Worm (Caenorhabditis elegans) whole organism, mixed stage, embryonic: ENCODE data around the gene str-238.

Source experiments
- M03D4.4 ChIP-seq: sonication (generic microtip); optimal IDR thresholded peaks from 2 replicates; lab custom pipeline; 2017; ENCODE audit warnings: mild to moderate bottlenecking, missing genetic modification characterization, missing compliant biosample characterization
- bed-3 ChIP-seq: fragments of 200-800 bp; sonication (Bioruptor generic); optimal IDR thresholded peaks from 3 replicates; lab custom pipeline; 2018; ENCODE audit warnings: mild to moderate bottlenecking, missing genetic modification characterization, moderate library complexity, missing compliant biosample characterization
- blmp-1 ChIP-seq: fragments of 150-350 bp; optimal IDR thresholded peaks from 2 replicates; lab custom pipeline; 2014; ENCODE audit warnings: missing biosample characterization, missing genetic modification characterization
- ceh-39 ChIP-seq: fragments of 150-350 bp; optimal IDR thresholded peaks from 2 replicates; lab custom pipeline; 2014; ENCODE audit warnings: missing biosample characterization, missing genetic modification characterization
- ceh-43 ChIP-seq: fragments of 200-800 bp; sonication (Bioruptor generic); optimal IDR thresholded peaks from 2 replicates; lab custom pipeline; 2018; ENCODE audit warnings: mild to moderate bottlenecking, missing genetic modification characterization, moderate library complexity, missing compliant biosample characterization
- ceh-83 ChIP-seq: fragments of 200-800 bp; sonication (Bioruptor generic); optimal IDR thresholded peaks from 2 replicates; lab custom pipeline; 2018; ENCODE audit warnings: mild to moderate bottlenecking, missing genetic modification characterization, missing compliant biosample characterization
- ces-1 ChIP-seq: fragments of 150-350 bp; optimal IDR thresholded peaks from 2 replicates; lab custom pipeline; 2014; ENCODE audit warnings: missing biosample characterization, missing genetic modification reagents, missing genetic modification characterization
- cnd-1 ChIP-seq: fragments of 200-800 bp; sonication (Bioruptor generic); optimal IDR thresholded peaks from 2 replicates; lab custom pipeline; 2018; ENCODE audit warnings: mild to moderate bottlenecking, missing genetic modification characterization, missing compliant biosample characterization
- drap-1 ChIP-seq: fragments of 200-800 bp; sonication (Bioruptor generic); optimal IDR thresholded peaks from 3 replicates; lab custom pipeline; 2018; ENCODE audit warnings: mild to moderate bottlenecking, missing genetic modification characterization, missing compliant biosample characterization
- elt-1 ChIP-seq: sonication (generic microtip); optimal IDR thresholded peaks from 2 replicates; lab custom pipeline; 2017; ENCODE audit warnings: missing genetic modification characterization, mild to moderate bottlenecking, missing compliant biosample characterization, antibody characterized with exemption, moderate library complexity, borderline replicate concordance; ENCODE audit not compliant: insufficient read depth
- elt-3 ChIP-seq: fragments of 150-350 bp; optimal IDR thresholded peaks from 2 replicates; lab custom pipeline; 2014; ENCODE audit warnings: missing biosample characterization, missing genetic modification characterization
- flh-1 ChIP-seq: fragments of 200-800 bp; sonication (Bioruptor generic); optimal IDR thresholded peaks from 2 replicates; lab custom pipeline; 2018; ENCODE audit warnings: mild to moderate bottlenecking, missing genetic modification characterization, moderate library complexity, missing compliant biosample characterization
- ham-2 ChIP-seq: fragments of 200-800 bp; sonication (Bioruptor generic); optimal IDR thresholded peaks from 2 replicates; lab custom pipeline; 2018; ENCODE audit warnings: mild to moderate bottlenecking, missing genetic modification characterization, missing compliant biosample characterization
- hlh-1 ChIP-seq: fragments of 150-350 bp; optimal IDR thresholded peaks from 2 replicates; lab custom pipeline; 2014; ENCODE audit warnings: missing biosample characterization, missing genetic modification reagents, missing genetic modification characterization
- lin-13 ChIP-seq: fragments of 150-350 bp; optimal IDR thresholded peaks from 2 replicates; lab custom pipeline; 2014; ENCODE audit warnings: missing biosample characterization, missing genetic modification characterization
- lin-32 ChIP-seq: fragments of 200-800 bp; sonication (Bioruptor generic); optimal IDR thresholded peaks from 2 replicates; lab custom pipeline; 2018; ENCODE audit warnings: mild to moderate bottlenecking, missing genetic modification characterization, missing compliant biosample characterization
- lsy-2 ChIP-seq: fragments of 150-350 bp; optimal IDR thresholded peaks from 2 replicates; lab custom pipeline; 2014; ENCODE audit warnings: missing biosample characterization, missing genetic modification characterization
- mab-5 ChIP-seq: fragments of 150-350 bp; optimal IDR thresholded peaks from 2 replicates; lab custom pipeline; 2014; ENCODE audit warnings: missing biosample characterization, missing genetic modification characterization
- mep-1 ChIP-seq: fragments of 150-350 bp; optimal IDR thresholded peaks from 2 replicates; lab custom pipeline; 2017; ENCODE audit warnings: missing biosample characterization, missing genetic modification reagents, missing genetic modification characterization, inconsistent platforms
- mls-2 ChIP-seq: sonication (generic microtip); optimal IDR thresholded peaks from 2 replicates; lab custom pipeline; 2016; ENCODE audit warnings: mild to moderate bottlenecking, missing genetic modification characterization, moderate library complexity, missing compliant biosample characterization
- nhr-2 ChIP-seq: fragments of 150-350 bp; optimal IDR thresholded peaks from 2 replicates; lab custom pipeline; 2014; ENCODE audit warnings: missing biosample characterization, missing genetic modification characterization
- nhr-76 ChIP-seq: sonication (generic microtip); optimal IDR thresholded peaks from 2 replicates; lab custom pipeline; 2017; ENCODE audit warnings: missing biosample characterization, missing genetic modification characterization
- pha-4 ChIP-seq: fragments of 150-350 bp; optimal IDR thresholded peaks from 2 replicates; lab custom pipeline; 2018; ENCODE audit warnings: missing biosample characterization, missing genetic modification reagents, missing genetic modification characterization
- sem-2 ChIP-seq: fragments of 200-800 bp; sonication (Bioruptor generic); optimal IDR thresholded peaks from 2 replicates; lab custom pipeline; 2018; ENCODE audit warnings: mild to moderate bottlenecking, missing genetic modification characterization, missing compliant biosample characterization
- snpc-4 ChIP-seq: fragments of 150-350 bp; optimal IDR thresholded peaks from 2 replicates; lab custom pipeline; 2014; ENCODE audit warnings: missing biosample characterization, missing genetic modification characterization
- sptf-1 ChIP-seq: sonication (generic microtip); optimal IDR thresholded peaks from 2 replicates; lab custom pipeline; 2017; ENCODE audit warnings: mild to moderate bottlenecking, missing genetic modification characterization, moderate library complexity, missing compliant biosample characterization
- tbx-8 ChIP-seq: fragments of 200-800 bp; sonication (Bioruptor generic); optimal IDR thresholded peaks from 2 replicates; lab custom pipeline; 2018; ENCODE audit warnings: mild to moderate bottlenecking, missing genetic modification characterization, moderate library complexity, missing compliant biosample characterization
- unc-120 ChIP-seq: sonication (generic microtip); optimal IDR thresholded peaks from 2 replicates; lab custom pipeline; 2017; ENCODE audit warnings: missing genetic modification characterization, missing compliant biosample characterization; ENCODE audit not compliant: poor library complexity, severe bottlenecking
- unc-39 ChIP-seq: fragments of 150-350 bp; optimal IDR thresholded peaks from 2 replicates; lab custom pipeline; 2014; ENCODE audit warnings: missing biosample characterization, missing genetic modification characterization
- unc-62 ChIP-seq: fragments of 150-350 bp; optimal IDR thresholded peaks from 2 replicates; lab custom pipeline; 2014; ENCODE audit warnings: missing biosample characterization, missing genetic modification reagents, missing genetic modification characterization
- zip-8 ChIP-seq: fragments of 150-350 bp; optimal IDR thresholded peaks from 2 replicates; lab custom pipeline; 2014; ENCODE audit warnings: missing biosample characterization, missing genetic modification characterization
- ztf-11 ChIP-seq: fragments of 150-350 bp; optimal IDR thresholded peaks from 2 replicates; lab custom pipeline; 2014; ENCODE audit warnings: missing biosample characterization, missing genetic modification characterization

The str-238 gene

DNA sequence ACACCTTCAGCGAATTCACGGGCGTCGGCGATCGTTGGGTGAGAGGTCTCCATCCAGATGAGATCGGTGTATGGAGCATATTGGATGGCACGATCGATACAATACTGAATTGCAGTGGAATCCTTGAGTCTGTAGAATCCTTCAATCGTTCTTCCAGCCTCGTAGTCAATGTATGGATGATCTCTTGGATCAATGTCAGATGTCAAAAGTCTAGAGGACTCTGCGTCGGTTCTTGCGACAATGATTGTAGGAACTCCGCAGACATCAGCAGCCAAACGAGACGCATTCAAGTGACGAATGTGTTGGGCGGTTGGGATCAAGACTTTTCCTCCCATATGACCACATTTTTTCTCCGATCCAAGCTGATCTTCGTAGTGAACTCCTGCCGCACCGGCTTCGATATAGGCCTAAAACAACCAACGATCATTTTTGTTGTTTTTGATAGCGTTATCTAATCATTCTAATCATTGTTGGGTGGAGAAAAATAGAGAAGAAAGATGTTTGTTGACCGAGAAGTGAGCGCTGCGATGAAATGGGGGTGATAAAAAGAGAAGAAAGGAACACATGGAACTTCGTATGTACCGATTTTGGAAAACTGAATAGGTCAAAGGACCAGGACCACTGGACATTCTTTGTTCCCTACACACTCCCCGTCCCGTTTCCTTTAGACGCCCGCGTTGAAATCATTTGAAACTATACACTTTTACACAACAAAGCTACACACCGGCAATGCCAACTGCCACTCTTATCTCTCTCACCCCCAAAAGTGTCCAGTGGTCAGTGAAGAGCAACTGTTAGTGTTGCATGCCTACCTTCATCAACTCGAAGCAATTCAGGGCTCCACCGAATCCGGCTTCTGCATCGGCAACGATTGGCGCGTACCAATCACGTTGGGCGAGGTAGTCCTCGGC lies 38.0 kb upstream of the str-238 start:
- TF ChIP-seq cnd-1: no peak
- no peak for TF ChIP-seq lin-32 (GFP tag; lab: Kevin White, UChicago)
- TF ChIP-seq hlh-1 (tag; lab: Kevin White, UChicago): peak; percentile 77
- no peak for TF ChIP-seq mab-5 (tag; lab: Kevin White, UChicago)
- peak; percentile 30 for TF ChIP-seq unc-120 (tag; lab: Kevin White, UChicago)

DNA sequence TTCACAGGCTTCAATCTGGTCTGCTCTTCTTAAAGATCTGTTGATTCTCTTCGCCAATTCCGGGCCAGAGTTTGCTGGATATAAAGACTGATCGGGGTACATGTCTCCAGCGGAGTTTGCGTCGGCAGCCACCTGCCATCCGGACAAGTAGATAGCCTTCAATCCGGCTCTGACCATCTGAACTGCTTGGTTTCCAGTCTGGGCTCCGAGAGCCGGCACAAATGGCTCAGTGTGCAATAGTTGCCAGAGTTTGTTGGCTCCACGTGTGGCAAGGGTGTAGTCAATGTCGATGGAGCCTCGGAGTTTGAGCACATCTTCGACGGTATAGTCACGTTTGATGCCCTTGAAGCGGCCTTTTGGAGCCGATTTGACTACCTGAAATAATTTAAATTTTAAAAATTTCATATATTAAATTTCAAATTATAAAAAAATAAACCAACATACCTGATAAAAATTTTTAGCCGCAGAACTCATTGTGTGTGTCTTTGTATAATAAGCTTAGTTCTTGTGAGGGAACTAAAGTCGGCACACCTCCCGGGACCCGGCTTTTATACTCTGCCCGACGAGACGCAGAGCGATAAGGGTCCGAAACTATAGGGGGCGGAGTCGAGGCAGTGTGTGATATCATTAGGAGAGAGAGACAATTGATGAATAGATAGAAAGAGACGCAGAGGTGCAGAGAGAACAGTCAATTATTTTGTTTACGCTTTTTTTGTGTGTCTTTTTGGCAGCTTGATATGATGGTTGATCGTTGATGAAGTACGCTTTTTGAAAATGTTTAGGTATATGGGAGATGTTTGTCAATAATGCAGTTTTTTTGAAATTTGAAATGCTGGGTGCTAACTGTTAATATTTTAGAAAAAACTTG lies 37.1 kb upstream of the str-238 start, which contains the start of the genes icl-1 and srh-2:
TSS of gene icl-1 (minus strand) at position 521 of the 868 bp plus-strand sequence.
TSS of gene srh-2 (plus strand) at position 818 of the 868 bp plus-strand sequence.
- TF ChIP-seq mab-5 (tag; lab: Kevin White, UChicago) (peak; percentile 54), unc-120 (tag; lab: Kevin White, UChicago) (peak; percentile 72), drap-1 (GFP tag; lab: Kevin White, UChicago) (no peak), unc-62 (GFP tag; lab: Kevin White, UChicago) (peak; percentile 66), hlh-1 (tag; lab: Kevin White, UChicago) (peak; percentile 69), bed-3 (GFP tag; lab: Kevin White, UChicago) (no peak), sptf-1 (tag; lab: Kevin White, UChicago) (no peak)

DNA sequence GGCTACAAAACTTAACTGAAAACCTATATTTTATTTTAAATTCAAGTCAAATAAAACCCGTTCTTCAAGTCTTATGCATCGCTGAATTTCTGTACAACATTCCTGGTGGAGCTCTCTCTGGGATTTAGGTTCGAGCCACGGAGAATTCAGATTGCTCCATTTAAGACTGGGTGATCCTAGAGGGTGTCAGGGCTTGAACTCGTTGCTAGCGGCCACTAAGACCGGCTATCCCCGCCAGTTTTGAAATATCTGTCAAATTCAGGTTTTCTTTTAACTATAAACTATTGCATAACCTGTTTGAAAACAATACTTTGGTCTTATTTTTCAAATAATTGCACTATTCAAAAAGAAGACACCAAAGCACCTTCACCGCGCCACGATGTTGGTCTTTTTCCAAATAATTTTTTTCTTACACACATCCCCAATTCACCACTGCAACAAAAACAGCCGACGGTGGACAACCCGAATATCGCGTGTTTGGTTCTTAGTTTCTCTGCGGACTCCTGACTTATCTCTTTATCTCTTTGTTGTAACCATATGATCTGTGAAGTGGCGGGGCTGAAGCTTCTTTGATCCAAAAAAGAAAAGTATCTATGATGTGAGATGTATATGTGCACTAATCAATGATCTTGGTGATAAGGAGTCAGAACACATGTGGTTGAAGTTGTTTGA lies 35.9 kb upstream of the str-238 start:
- TF ChIP-seq zip-8 (tag; lab: Kevin White, UChicago) (no peak), hlh-1 (tag; lab: Kevin White, UChicago) (peak; percentile 2), sem-2 (no peak)

DNA sequence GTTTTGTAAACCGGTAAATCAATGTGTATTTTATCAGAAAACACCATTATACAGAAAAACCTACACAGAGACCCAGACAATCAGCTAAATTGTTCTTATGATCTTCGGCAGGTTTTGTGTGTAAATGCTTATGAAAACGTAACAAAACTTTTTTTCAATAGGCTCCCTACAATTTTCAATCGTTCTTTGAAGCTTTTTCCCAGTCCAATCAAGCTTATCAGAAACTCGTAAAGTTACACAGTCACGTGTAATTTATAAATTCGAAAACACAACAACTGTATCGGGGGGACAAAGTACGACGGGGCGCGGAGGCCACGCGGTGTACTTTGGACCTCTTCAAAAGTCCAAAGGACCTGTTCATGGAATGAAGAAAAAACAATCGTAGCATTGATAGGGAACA lies 34.6 kb upstream of the str-238 start:
- TF ChIP-seq lin-32 (GFP tag; lab: Kevin White, UChicago) (no peak), unc-62 (GFP tag; lab: Kevin White, UChicago) (no peak), ceh-39 (tag; lab: Kevin White, UChicago) (no peak), mls-2 (tag; lab: Kevin White, UChicago) (no peak), bed-3 (GFP tag; lab: Kevin White, UChicago) (no peak), sptf-1 (tag; lab: Kevin White, UChicago) (no peak), elt-1 (tag; lab: Kevin White, UChicago) (no peak), nhr-2 (tag; lab: Kevin White, UChicago) (no peak), ztf-11 (tag; lab: Kevin White, UChicago) (no peak), unc-120 (tag; lab: Kevin White, UChicago) (no peak), sem-2 (no peak)

DNA sequence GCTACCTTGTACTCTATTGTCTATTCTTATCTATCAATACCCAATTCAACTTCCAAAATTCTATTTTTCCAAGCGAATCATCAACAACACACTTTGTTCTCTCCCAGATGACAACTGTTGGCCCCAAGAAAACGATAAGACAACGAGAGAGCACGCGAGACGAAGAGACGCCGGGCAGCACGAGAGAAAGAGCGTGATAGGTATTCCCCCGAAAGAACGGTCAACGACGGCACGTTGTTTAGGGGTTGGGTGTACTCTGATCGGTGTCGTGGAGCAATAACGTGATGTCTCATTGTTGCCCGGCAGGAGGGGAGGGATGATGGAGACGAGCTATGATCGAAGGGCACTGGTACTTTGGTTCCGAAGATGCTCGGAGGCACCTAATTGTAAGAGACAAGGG lies 33.5 kb upstream of the str-238 start:
- TF ChIP-seq sem-2: no peak
- no peak for TF ChIP-seq mab-5 (tag; lab: Kevin White, UChicago)
- TF ChIP-seq drap-1 (GFP tag; lab: Kevin White, UChicago): peak; percentile 11
- TF ChIP-seq ceh-43: no peak
- TF ChIP-seq elt-3: no peak
- TF ChIP-seq unc-120 (tag; lab: Kevin White, UChicago): peak; percentile 91
- no peak for TF ChIP-seq tbx-8 (GFP tag; lab: Kevin White, UChicago)
- no peak for TF ChIP-seq mls-2 (tag; lab: Kevin White, UChicago)
- TF ChIP-seq nhr-76 (tag; lab: Kevin White, UChicago): no peak
- TF ChIP-seq cnd-1: no peak
- no peak for TF ChIP-seq blmp-1 (tag; lab: Kevin White, UChicago)
- TF ChIP-seq pha-4 (tag; lab: Kevin White, UChicago): no peak
- TF ChIP-seq flh-1 (GFP tag; lab: Kevin White, UChicago): no peak
- TF ChIP-seq unc-39 (tag; lab: Kevin White, UChicago): no peak
- TF ChIP-seq snpc-4 (tag; lab: Kevin White, UChicago): no peak
- no peak for TF ChIP-seq ceh-39 (tag; lab: Kevin White, UChicago)
- TF ChIP-seq hlh-1 (tag; lab: Kevin White, UChicago): peak; percentile 98
- TF ChIP-seq lsy-2 (tag; lab: Kevin White, UChicago): no peak
- no peak for TF ChIP-seq ztf-11 (tag; lab: Kevin White, UChicago)
- peak; percentile 87 for TF ChIP-seq unc-62 (GFP tag; lab: Kevin White, UChicago)
- no peak for TF ChIP-seq zip-8 (tag; lab: Kevin White, UChicago)
- peak; percentile 41 for TF ChIP-seq M03D4.4 (tag; lab: Kevin White, UChicago)
- TF ChIP-seq ces-1 (GFP tag; lab: Kevin White, UChicago): no peak
- peak; percentile 89 for TF ChIP-seq nhr-2 (tag; lab: Kevin White, UChicago)
- TF ChIP-seq mep-1 (tag; lab: Kevin White, UChicago): no peak
- no peak for TF ChIP-seq lin-32 (GFP tag; lab: Kevin White, UChicago)
- TF ChIP-seq ceh-83 (GFP tag; lab: Kevin White, UChicago): no peak
- no peak for TF ChIP-seq bed-3 (GFP tag; lab: Kevin White, UChicago)
- TF ChIP-seq lin-13 (tag; lab: Kevin White, UChicago): no peak
- no peak for TF ChIP-seq ham-2
- TF ChIP-seq elt-1 (tag; lab: Kevin White, UChicago): no peak
